Worm (Caenorhabditis elegans) whole organism, L4 larva: Measurements from ENCODE around the gene B0507.5.
A peak's percentile ranks its signal among the peaks of the same experiment; 100 is the strongest.

Experiments
- F26F4.8 ChIP-seq: fragments of 200-800 bp; sonication (Bioruptor generic); conservative IDR thresholded peaks from 2 replicates; pipeline ENCODE4 v1.3.6; 2022; ENCODE audit warnings: missing genetic modification characterization, missing compliant biosample characterization
- F37D6.2 ChIP-seq: sonication (generic microtip); optimal IDR thresholded peaks from 2 replicates; lab custom pipeline; 2016; ENCODE audit warnings: mild to moderate bottlenecking, missing genetic modification characterization, missing compliant biosample characterization
- F44E2.7 ChIP-seq: fragments of 200-800 bp; sonication (Bioruptor generic); IDR thresholded peaks from 2 replicates; pipeline ENCODE4 v2.1.2; 2022; ENCODE audit warnings: missing genetic modification characterization, missing compliant biosample characterization
- Y75B8A.6 ChIP-seq: fragments of 200-800 bp; sonication (Bioruptor generic); IDR thresholded peaks from 2 replicates; pipeline ENCODE4 v1.3.6; 2022; ENCODE audit warnings: missing genetic modification reagents, missing genetic modification characterization, missing compliant biosample characterization
- ZK546.5 ChIP-seq, 2 experiments: sonication (generic microtip); optimal IDR thresholded peaks; 2 replicates each; lab custom pipeline; 2017; ENCODE audit warnings: missing biosample characterization in 2 of 2, missing genetic modification characterization in 2 of 2
- aha-1 ChIP-seq: fragments of 150-350 bp; peaks from one replicate; lab custom pipeline; 2014; ENCODE audit warnings: missing biosample characterization, missing genetic modification characterization
- ama-1 ChIP-seq: fragments of 150-350 bp; optimal IDR thresholded peaks from 2 replicates; lab custom pipeline; 2014; ENCODE audit warnings: inconsistent platforms, mixed read lengths
- arid-1 ChIP-seq: fragments of 200-800 bp; sonication (Bioruptor generic); conservative IDR thresholded peaks from 2 replicates; pipeline ENCODE4 v1.3.6; 2022; ENCODE audit warnings: missing genetic modification reagents, missing genetic modification characterization, missing compliant biosample characterization
- attf-4 ChIP-seq: sonication (generic microtip); optimal IDR thresholded peaks from 3 replicates; lab custom pipeline; 2017; ENCODE audit warnings: missing biosample characterization, missing genetic modification characterization
- ceh-28 ChIP-seq: fragments of 150-350 bp; optimal IDR thresholded peaks from 2 replicates; lab custom pipeline; 2014; ENCODE audit warnings: missing biosample characterization, missing genetic modification reagents, missing genetic modification characterization
- ceh-32 ChIP-seq: sonication (generic microtip); optimal IDR thresholded peaks from 2 replicates; lab custom pipeline; 2016; ENCODE audit warnings: mild to moderate bottlenecking, missing genetic modification characterization, missing compliant biosample characterization; ENCODE audit not compliant: poor library complexity
- ctbp-1 ChIP-seq: fragments of 200-800 bp; sonication (Bioruptor generic); IDR thresholded peaks from 2 replicates; pipeline ENCODE4 v1.3.6; 2022; ENCODE audit warnings: missing genetic modification reagents, missing genetic modification characterization, missing compliant biosample characterization
- daf-16 ChIP-seq, 3 experiments: sonication (generic microtip); optimal IDR thresholded peaks; 2 replicates each; lab custom pipeline; 2016 to 2017; ENCODE audit warnings: missing genetic modification characterization in 3 of 3, missing genetic modification reagents in 3 of 3, mild to moderate bottlenecking in 2 of 3, missing compliant biosample characterization in 2 of 3, missing biosample characterization in 1 of 3, moderate library complexity in 1 of 3
- daf-8 ChIP-seq: fragments of 200-800 bp; sonication (Bioruptor generic); IDR thresholded peaks from 2 replicates; pipeline ENCODE4 v1.3.6; 2022; ENCODE audit warnings: missing genetic modification characterization, missing compliant biosample characterization
- dmd-9 ChIP-seq: fragments of 200-800 bp; sonication (Bioruptor generic); IDR thresholded peaks from 2 replicates; pipeline ENCODE4 v1.3.6; 2022; ENCODE audit warnings: missing genetic modification reagents, missing genetic modification characterization, missing compliant biosample characterization
- dpl-1 ChIP-seq: fragments of 150-350 bp; optimal IDR thresholded peaks from 2 replicates; lab custom pipeline; 2014; ENCODE audit warnings: missing biosample characterization, missing genetic modification reagents, missing genetic modification characterization
- duxl-1 ChIP-seq: sonication (generic microtip); optimal IDR thresholded peaks from 2 replicates; lab custom pipeline; 2016; ENCODE audit warnings: mild to moderate bottlenecking, missing genetic modification characterization, moderate library complexity, missing compliant biosample characterization; ENCODE audit not compliant: poor library complexity
- fkh-10 ChIP-seq: fragments of 150-350 bp; optimal IDR thresholded peaks from 2 replicates; lab custom pipeline; 2014; ENCODE audit warnings: missing biosample characterization, missing genetic modification reagents, missing genetic modification characterization
- fos-1 ChIP-seq: fragments of 150-350 bp; optimal IDR thresholded peaks from 2 replicates; lab custom pipeline; 2014; ENCODE audit warnings: missing biosample characterization, missing genetic modification characterization
- hlh-11 ChIP-seq: fragments of 200-800 bp; sonication (Bioruptor generic); optimal IDR thresholded peaks from 2 replicates; lab custom pipeline; 2018; ENCODE audit warnings: mild to moderate bottlenecking, missing genetic modification characterization, missing compliant biosample characterization
- hmg-1.1 ChIP-seq: fragments of 200-800 bp; sonication (Bioruptor generic); IDR thresholded peaks from 2 replicates; pipeline ENCODE4 v1.3.6; 2022; ENCODE audit warnings: missing genetic modification reagents, missing genetic modification characterization, missing compliant biosample characterization
- jun-1 ChIP-seq: fragments of 150-350 bp; optimal IDR thresholded peaks from 2 replicates; lab custom pipeline; 2014; ENCODE audit warnings: missing biosample characterization, missing genetic modification reagents, missing genetic modification characterization
- lim-7 ChIP-seq: fragments of 200-800 bp; sonication (Bioruptor generic); IDR thresholded peaks from 2 replicates; pipeline ENCODE4 v1.3.6; 2022; ENCODE audit warnings: missing genetic modification characterization, missing compliant biosample characterization
- lin-1 ChIP-seq: fragments of 200-800 bp; sonication (Bioruptor generic); IDR thresholded peaks from 2 replicates; pipeline ENCODE4 v1.3.6; 2022; ENCODE audit warnings: missing genetic modification reagents, missing genetic modification characterization, missing compliant biosample characterization
- lin-38 ChIP-seq: fragments of 200-800 bp; sonication (Bioruptor generic); IDR thresholded peaks from 2 replicates; pipeline ENCODE4 v1.3.6; 2022; ENCODE audit warnings: missing genetic modification reagents, missing genetic modification characterization, missing compliant biosample characterization
- lsy-2 ChIP-seq, 2 experiments: fragments of 150-350 bp in 1 of 2; sonication (generic microtip) in 1 of 2; optimal IDR thresholded peaks; 2 replicates each; lab custom pipeline; 2014 to 2017; ENCODE audit warnings: missing biosample characterization in 2 of 2, missing genetic modification characterization in 2 of 2
- madf-5 ChIP-seq, 2 experiments: fragments of 200-800 bp; sonication (Bioruptor generic); IDR thresholded peaks; 2 replicates each; pipeline ENCODE4 v1.3.6; 2022; ENCODE audit warnings: missing compliant biosample characterization in 2 of 2, missing genetic modification characterization in 2 of 2
- mdl-1 ChIP-seq, 2 experiments: fragments of 150-350 bp in 1 of 2; sonication (generic microtip) in 1 of 2; optimal IDR thresholded peaks; 2 replicates each; lab custom pipeline; 2014 to 2017; ENCODE audit warnings: missing biosample characterization in 2 of 2, missing genetic modification characterization in 2 of 2
- mdt-29 ChIP-seq: fragments of 200-800 bp; sonication (Bioruptor generic); IDR thresholded peaks from 2 replicates; pipeline ENCODE4 v1.3.6; 2022; ENCODE audit warnings: missing genetic modification reagents, missing genetic modification characterization, missing compliant biosample characterization
- mxl-2 ChIP-seq: fragments of 200-800 bp; sonication (Bioruptor generic); conservative IDR thresholded peaks from 2 replicates; pipeline ENCODE4 v1.3.6; 2022; ENCODE audit warnings: missing genetic modification reagents, missing genetic modification characterization, missing compliant biosample characterization
- mxl-3 ChIP-seq: fragments of 200-800 bp; sonication (Bioruptor generic); optimal IDR thresholded peaks from 2 replicates; lab custom pipeline; 2018; ENCODE audit warnings: mild to moderate bottlenecking, missing genetic modification characterization, missing compliant biosample characterization
- nhr-10 ChIP-seq: fragments of 150-350 bp; optimal IDR thresholded peaks from 2 replicates; lab custom pipeline; 2014; ENCODE audit warnings: missing biosample characterization, missing genetic modification characterization
- nhr-11 ChIP-seq: fragments of 150-350 bp; optimal IDR thresholded peaks from 2 replicates; lab custom pipeline; 2014; ENCODE audit warnings: missing biosample characterization, missing genetic modification characterization
- nhr-111 ChIP-seq: fragments of 200-800 bp; sonication (Bioruptor generic); optimal IDR thresholded peaks from 2 replicates; lab custom pipeline; 2018; ENCODE audit warnings: mild to moderate bottlenecking, missing genetic modification characterization, missing compliant biosample characterization
- nhr-237 ChIP-seq: sonication (generic microtip); optimal IDR thresholded peaks from 2 replicates; lab custom pipeline; 2017; ENCODE audit warnings: missing biosample characterization, missing genetic modification characterization
- nhr-25 ChIP-seq: sonication (generic microtip); optimal IDR thresholded peaks from 2 replicates; lab custom pipeline; 2017; ENCODE audit warnings: missing genetic modification characterization, mild to moderate bottlenecking, missing compliant biosample characterization, antibody characterized with exemption, moderate library complexity, borderline replicate concordance; ENCODE audit not compliant: insufficient read depth
- nhr-42 ChIP-seq: fragments of 200-800 bp; sonication (Bioruptor generic); IDR thresholded peaks from 2 replicates; pipeline ENCODE4 v1.3.6; 2022; ENCODE audit warnings: missing genetic modification characterization, missing compliant biosample characterization
- nhr-76 ChIP-seq: fragments of 150-350 bp; optimal IDR thresholded peaks from 2 replicates; lab custom pipeline; 2014; ENCODE audit warnings: missing biosample characterization, missing genetic modification characterization
- nhr-77 ChIP-seq: fragments of 150-350 bp; optimal IDR thresholded peaks from 2 replicates; lab custom pipeline; 2014; ENCODE audit warnings: missing biosample characterization, missing genetic modification characterization
- pqm-1 ChIP-seq: sonication (generic microtip); optimal IDR thresholded peaks from 2 replicates; lab custom pipeline; 2017; ENCODE audit warnings: missing biosample characterization, missing genetic modification characterization
- saeg-2 ChIP-seq: fragments of 200-800 bp; sonication (Bioruptor generic); IDR thresholded peaks from 2 replicates; pipeline ENCODE4 v1.3.6; 2022; ENCODE audit warnings: missing genetic modification reagents, missing genetic modification characterization, missing compliant biosample characterization
- set-16 ChIP-seq: fragments of 200-800 bp; sonication (Bioruptor generic); IDR thresholded peaks from 2 replicates; pipeline ENCODE4 v1.3.6; 2022; ENCODE audit warnings: missing genetic modification reagents, missing genetic modification characterization, missing compliant biosample characterization
- skn-1 ChIP-seq: fragments of 150-350 bp; optimal IDR thresholded peaks from 2 replicates; lab custom pipeline; 2014; ENCODE audit warnings: missing biosample characterization, missing genetic modification characterization
- snpc-1.2 ChIP-seq: fragments of 200-800 bp; sonication (Bioruptor generic); IDR thresholded peaks from 2 replicates; pipeline ENCODE4 v1.3.6; 2022; ENCODE audit warnings: missing genetic modification reagents, missing genetic modification characterization, missing compliant biosample characterization
- spr-3 ChIP-seq: fragments of 200-800 bp; sonication (Bioruptor generic); optimal IDR thresholded peaks from 2 replicates; lab custom pipeline; 2018; ENCODE audit warnings: mild to moderate bottlenecking, missing genetic modification characterization, missing compliant biosample characterization
- tag-97 ChIP-seq: fragments of 200-800 bp; sonication (Bioruptor generic); IDR thresholded peaks from 2 replicates; pipeline ENCODE4 v1.3.6; 2022; ENCODE audit warnings: missing genetic modification characterization, missing compliant biosample characterization
- unc-39 ChIP-seq: sonication (generic microtip); optimal IDR thresholded peaks from 2 replicates; lab custom pipeline; 2017; ENCODE audit warnings: missing biosample characterization, missing genetic modification characterization
- unc-62 ChIP-seq, 3 experiments: fragments of 150-350 bp in 1 of 3; sonication (generic microtip); optimal IDR thresholded peaks in 2 of 3; peaks in 1 of 3; 1 replicate in 1 of 3; 2 replicates in 2 of 3; lab custom pipeline; 2014 to 2017; ENCODE audit warnings: missing biosample characterization in 3 of 3, missing genetic modification characterization in 3 of 3, missing genetic modification reagents in 3 of 3, missing genotype in 1 of 3
- zfp-2 ChIP-seq: sonication (generic microtip); optimal IDR thresholded peaks from 2 replicates; lab custom pipeline; 2016; ENCODE audit warnings: mild to moderate bottlenecking, missing genetic modification characterization, missing compliant biosample characterization
- zfp-3 ChIP-seq: fragments of 200-800 bp; sonication (Bioruptor generic); conservative IDR thresholded peaks from 2 replicates; pipeline ENCODE4 v1.3.6; 2022; ENCODE audit warnings: missing genetic modification reagents, missing genetic modification characterization, missing compliant biosample characterization
- ztf-7 ChIP-seq: fragments of 150-350 bp; optimal IDR thresholded peaks from 2 replicates; lab custom pipeline; 2014; ENCODE audit warnings: missing biosample characterization, missing genetic modification characterization

B0507.5 gene

DNA sequence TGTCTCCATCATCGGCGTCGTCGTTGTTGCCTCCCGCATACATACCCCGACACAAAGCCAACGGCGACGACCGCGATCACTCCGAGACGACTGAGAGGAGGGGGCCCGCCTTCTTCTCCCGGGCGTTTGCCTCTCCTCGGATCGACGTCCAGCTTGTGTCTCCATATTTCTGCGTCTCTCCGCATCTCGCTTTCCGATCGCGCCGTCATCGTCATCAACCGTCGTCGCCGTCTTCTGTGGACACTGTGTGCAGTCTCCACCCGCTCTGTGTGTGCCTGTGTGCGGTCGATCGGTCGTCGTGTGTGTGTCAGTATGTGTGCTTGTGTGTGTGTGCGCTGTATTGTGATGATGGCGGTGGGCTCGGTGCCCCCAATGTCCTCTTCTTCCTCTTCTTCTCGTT is 32.0 kb downstream of the B0507.5 start (continued):
- no peak for TF ChIP-seq nhr-237 (tag; lab: Kevin White, UChicago)
- no peak for TF ChIP-seq daf-16 (GFP tag; optimal IDR thresholded peaks at IDR 0.05; lab: Kevin White, UChicago)
- TF ChIP-seq daf-16 (tag; optimal IDR thresholded peaks at IDR 0.05; lab: Kevin White, UChicago) = peak; percentile 14
- no peak for TF ChIP-seq pqm-1
- 0 out of 2 replicates have a peak, but pooled peaks have one; percentile 28 for TF ChIP-seq lim-7 (GFP tag; lab: Robert Waterston, UW)
- TF ChIP-seq mxl-2 = no peak
- TF ChIP-seq mdt-29 = no peak
- TF ChIP-seq set-16 = peak; percentile 95
- TF ChIP-seq nhr-11 = no peak
- TF ChIP-seq saeg-2 (GFP tag; lab: Robert Waterston, UW) = no peak
- peak in 1 of 2 experiments; percentile 25 for TF ChIP-seq unc-62 (GFP tag; optimal IDR thresholded peaks at IDR 0.05 in 1 of 2; lab: Kevin White, UChicago)
- TF ChIP-seq unc-62 (tag; optimal IDR thresholded peaks at IDR 0.05; lab: Kevin White, UChicago) = no peak
- TF ChIP-seq nhr-42 = no peak
- no peak for TF ChIP-seq arid-1
- no peak for TF ChIP-seq attf-4 (tag; lab: Kevin White, UChicago)
- no peak for TF ChIP-seq ama-1 (lab: Kevin White, UChicago)
- TF ChIP-seq F37D6.2 (tag; lab: Kevin White, UChicago) = no peak
- no peak for TF ChIP-seq duxl-1 (tag; lab: Kevin White, UChicago)
- TF ChIP-seq madf-5 (GFP tag; IDR thresholded peaks at IDR 0.05; lab: Robert Waterston, UW) = no peak
- no peak for TF ChIP-seq nhr-10
- no peak for TF ChIP-seq dpl-1
- no peak for TF ChIP-seq ctbp-1 (GFP tag; lab: Robert Waterston, UW)
- no peak for TF ChIP-seq spr-3 (GFP tag; lab: Kevin White, UChicago)
- TF ChIP-seq jun-1 (tag; lab: Kevin White, UChicago) = no peak
- TF ChIP-seq mxl-3 (GFP tag; lab: Kevin White, UChicago) = peak; percentile 24
- no peak for TF ChIP-seq skn-1 (tag; lab: Kevin White, UChicago)
- no peak for TF ChIP-seq tag-97 (GFP tag; lab: Robert Waterston, UW)
- no peak for TF ChIP-seq lin-38 (GFP tag; lab: Robert Waterston, UW)
- no peak for TF ChIP-seq fkh-10 (GFP tag; lab: Kevin White, UChicago)
- peak in 1 of 2 experiments; percentile 25 for TF ChIP-seq mdl-1 (tag; optimal IDR thresholded peaks at IDR 0.05; lab: Kevin White, UChicago)
- TF ChIP-seq daf-8 (GFP tag; lab: Robert Waterston, UW) = no peak
- no peak for TF ChIP-seq nhr-77
- TF ChIP-seq ceh-32 = no peak
- no peak for TF ChIP-seq dmd-9 (GFP tag; lab: Robert Waterston, UW)
- TF ChIP-seq F26F4.8 (GFP tag; lab: Robert Waterston, UW) = no peak
- TF ChIP-seq nhr-25 = no peak
- TF ChIP-seq hlh-11 = peak; percentile 84
- TF ChIP-seq lin-1 (GFP tag; lab: Robert Waterston, UW) = no peak
- no peak for TF ChIP-seq snpc-1.2 (GFP tag; lab: Robert Waterston, UW)
- TF ChIP-seq hmg-1.1 = peak; percentile 73
- no peak for TF ChIP-seq nhr-76 (tag; lab: Kevin White, UChicago)
- TF ChIP-seq fos-1 (tag; lab: Kevin White, UChicago) = no peak
- no peak for TF ChIP-seq zfp-2
- TF ChIP-seq ZK546.5 (tag; optimal IDR thresholded peaks at IDR 0.05; lab: Kevin White, UChicago) = no peak
- no peak for TF ChIP-seq Y75B8A.6 (GFP tag; lab: Robert Waterston, UW)
- no peak for TF ChIP-seq unc-39 (tag; lab: Kevin White, UChicago)
- no peak for TF ChIP-seq ztf-7
- TF ChIP-seq aha-1 (tag; lab: Kevin White, UChicago) = no peak
- 0 out of 2 replicates have a peak, but pooled peaks have one; percentile 42 for TF ChIP-seq F44E2.7 (GFP tag; lab: Robert Waterston, UW)
- no peak for TF ChIP-seq ceh-28
- TF ChIP-seq zfp-3 = 0 out of 2 replicates have a peak, but pooled peaks have one; percentile 39
- TF ChIP-seq nhr-111 (GFP tag; lab: Kevin White, UChicago) = no peak
- TF ChIP-seq lsy-2 (tag; optimal IDR thresholded peaks at IDR 0.05; lab: Kevin White, UChicago) = no peak
